Worm (Caenorhabditis elegans) whole organism, L4/young adult: Measurements from ENCODE around the gene K07E3.4.

Experiments used
- W03F9.2 ChIP-seq: fragments of 150-350 bp; optimal IDR thresholded peaks from 2 replicates; lab custom pipeline; 2014; ENCODE audit warnings: missing biosample characterization, missing genetic modification characterization
- dao-5 ChIP-seq: sonication (generic microtip); optimal IDR thresholded peaks from 2 replicates; lab custom pipeline; 2016; ENCODE audit warnings: missing genotype, missing genetic modification characterization, moderate library complexity, missing compliant biosample characterization
- him-1 ChIP-seq: sonication (generic microtip); optimal IDR thresholded peaks from 2 replicates; lab custom pipeline; 2016; ENCODE audit warnings: missing genotype, missing genetic modification reagents, missing genetic modification characterization, missing compliant biosample characterization

Gene K07E3.4

DNA sequence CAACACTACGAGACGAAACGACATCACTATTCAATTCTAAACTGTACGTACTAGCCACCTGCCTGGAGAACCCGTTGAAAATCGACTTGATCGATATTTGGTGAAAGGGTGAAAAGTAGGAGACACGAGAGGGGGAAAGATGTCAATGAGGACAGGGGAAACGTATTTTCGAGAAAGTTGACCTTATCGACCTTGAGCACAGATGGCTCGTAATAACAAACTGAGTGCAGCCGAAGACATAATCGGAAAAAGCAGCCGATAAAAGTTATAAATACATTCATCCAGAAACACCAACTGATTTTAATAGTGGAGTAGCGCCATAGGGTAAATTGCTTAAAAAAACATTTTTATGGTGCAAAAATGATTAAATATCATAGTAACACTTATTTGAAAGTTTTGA is 23.8 kb downstream of the K07E3.4 start:
- no peak for TF ChIP-seq him-1 (tag; lab: Kevin White, UChicago)

DNA sequence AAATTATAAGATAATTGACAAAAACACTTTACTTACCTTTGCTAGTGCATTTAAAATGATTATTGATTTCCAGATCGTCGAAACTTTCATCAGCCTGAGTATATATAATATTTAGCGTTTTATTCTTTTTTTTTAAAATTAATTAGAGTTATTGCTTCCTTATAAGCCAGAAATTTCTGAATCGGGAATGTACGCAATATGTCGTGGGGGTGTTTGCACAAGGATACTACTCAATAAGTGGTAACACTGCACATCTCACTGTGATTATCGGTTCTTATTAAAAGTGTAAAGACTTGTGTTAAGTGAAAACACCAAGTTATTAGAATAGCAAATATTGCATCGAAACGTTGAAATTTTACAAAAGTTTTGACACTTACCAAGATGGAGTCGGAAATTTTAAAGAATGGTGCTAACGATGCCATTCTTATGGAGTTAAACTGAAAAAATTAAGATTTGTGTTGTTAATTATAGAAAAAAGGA is 26.0 kb downstream of the K07E3.4 start, which contains the start of gene dim-1:
Gene dim-1, minus strand, starts transcription at position 430 of the 480 bp plus-strand sequence.
- TF ChIP-seq dao-5 (tag; lab: Kevin White, UChicago) = no peak
- no peak for TF ChIP-seq him-1 (tag; lab: Kevin White, UChicago)
- TF ChIP-seq W03F9.2 (tag; lab: Kevin White, UChicago) = no peak

ce11 chrX:8054478-8054877 is 29.3 kb downstream of the K07E3.4 start:
- TF ChIP-seq dao-5 (tag; lab: Kevin White, UChicago) (no peak), him-1 (tag; lab: Kevin White, UChicago) (no peak), W03F9.2 (tag; lab: Kevin White, UChicago) (no peak)

DNA sequence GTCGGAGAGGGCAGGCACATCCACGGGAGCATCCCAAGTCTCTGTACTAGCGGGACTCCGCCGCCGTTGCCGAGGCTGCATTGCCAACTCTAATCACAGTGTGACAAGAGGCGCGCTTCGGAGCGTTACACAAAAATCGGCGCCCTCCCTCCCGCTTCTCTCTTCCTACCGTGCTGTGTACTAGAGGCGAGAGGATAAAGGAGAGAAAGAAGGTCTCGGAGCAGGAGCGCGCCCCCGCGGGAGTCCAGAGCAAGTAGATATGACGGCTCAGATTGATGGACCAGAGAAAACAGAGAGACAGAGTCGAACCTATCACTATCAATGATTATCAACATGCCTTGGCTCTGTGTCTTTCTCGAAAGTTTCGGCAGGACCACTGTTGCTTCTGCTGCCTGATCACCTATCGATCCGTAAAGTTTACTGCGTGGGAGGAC is 30.8 kb downstream of the K07E3.4 start:
- no peak for TF ChIP-seq W03F9.2 (tag; lab: Kevin White, UChicago)
- no peak for TF ChIP-seq dao-5 (tag; lab: Kevin White, UChicago)
- no peak for TF ChIP-seq him-1 (tag; lab: Kevin White, UChicago)

- no peak for TF ChIP-seq him-1 (tag; lab: Kevin White, UChicago)
- TF ChIP-seq dao-5 (tag; lab: Kevin White, UChicago) = no peak
- TF ChIP-seq W03F9.2 (tag; lab: Kevin White, UChicago) = no peak
Observed at ce11 chrX:8052055-8052454, 31.8 kb downstream of the K07E3.4 start.

- TF ChIP-seq dao-5 (tag; lab: Kevin White, UChicago) (no peak), W03F9.2 (tag; lab: Kevin White, UChicago) (no peak), him-1 (tag; lab: Kevin White, UChicago) (no peak)
Observed at ce11 chrX:8048637-8049036, 35.2 kb downstream of the K07E3.4 start.

DNA sequence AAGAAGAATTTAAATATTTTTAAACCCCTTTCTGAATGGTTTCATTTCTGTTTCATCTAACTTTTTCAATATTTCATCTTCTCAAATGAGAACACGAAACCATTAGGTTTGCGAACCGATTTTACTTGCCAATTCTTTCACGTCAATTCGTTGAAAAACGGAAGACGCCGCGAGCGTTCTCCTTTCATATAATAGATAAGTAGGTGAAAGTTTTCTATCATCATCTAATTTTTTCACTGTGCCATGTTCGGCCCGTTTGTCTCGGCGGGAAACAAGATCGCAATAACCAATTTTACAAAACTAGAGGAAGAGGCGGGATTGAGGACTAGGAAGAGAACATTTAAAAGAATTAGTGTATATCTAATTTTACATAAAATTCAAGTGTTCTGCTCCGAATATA is 38.7 kb downstream of the K07E3.4 start, which contains the start of gene C18A11.4:
Gene C18A11.4, plus strand, starts transcription at position 367 of the 400 bp plus-strand sequence.
- TF ChIP-seq him-1 (tag; lab: Kevin White, UChicago) (no peak), W03F9.2 (tag; lab: Kevin White, UChicago) (no peak), dao-5 (tag; lab: Kevin White, UChicago) (no peak)

DNA sequence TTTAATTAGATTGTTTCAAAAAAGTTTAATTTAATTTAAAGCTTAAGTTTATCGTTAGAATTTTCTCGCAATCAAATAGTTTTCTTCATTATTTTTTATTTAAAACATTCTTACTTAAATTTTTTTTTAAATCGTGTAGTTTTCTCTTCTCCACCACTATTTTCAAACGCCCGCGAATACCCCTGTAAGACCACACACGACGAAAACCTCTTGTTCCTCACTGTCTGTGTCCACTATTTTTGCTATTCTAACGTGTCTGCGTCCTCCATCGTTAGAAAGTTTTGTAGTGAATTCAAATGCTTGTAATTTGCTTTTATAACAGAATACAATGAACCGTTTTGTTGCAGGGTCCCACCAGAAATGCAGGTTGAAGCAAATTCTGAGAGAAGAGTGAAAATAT is 42.9 kb downstream of the K07E3.4 start, which contains the start of gene xol-1:
Gene xol-1, plus strand, starts transcription at position 347 of the 400 bp plus-strand sequence.
- TF ChIP-seq him-1 (tag; lab: Kevin White, UChicago) = no peak
- no peak for TF ChIP-seq dao-5 (tag; lab: Kevin White, UChicago)

DNA sequence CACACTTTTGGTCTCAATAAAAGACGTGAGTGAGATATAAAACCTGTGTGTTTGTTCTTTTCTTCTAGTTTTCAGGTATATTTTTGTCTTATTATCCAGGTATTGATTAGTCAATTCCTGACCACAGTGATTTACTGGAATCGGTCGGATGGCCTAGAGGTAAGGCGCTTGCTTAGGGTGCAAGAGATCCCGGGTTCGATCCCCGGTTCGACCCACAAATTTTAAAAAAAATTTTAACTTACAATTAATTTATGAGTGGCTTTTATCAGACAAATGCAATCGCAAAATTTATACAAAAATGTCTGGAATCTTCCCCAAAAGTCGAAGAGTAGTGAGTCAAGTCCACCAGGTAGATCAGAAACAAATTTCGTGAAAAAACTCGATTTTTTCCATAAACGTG is 46.5 kb downstream of the K07E3.4 start:
- TF ChIP-seq W03F9.2 (tag; lab: Kevin White, UChicago) (no peak), him-1 (tag; lab: Kevin White, UChicago) (no peak), dao-5 (tag; lab: Kevin White, UChicago) (no peak)

DNA sequence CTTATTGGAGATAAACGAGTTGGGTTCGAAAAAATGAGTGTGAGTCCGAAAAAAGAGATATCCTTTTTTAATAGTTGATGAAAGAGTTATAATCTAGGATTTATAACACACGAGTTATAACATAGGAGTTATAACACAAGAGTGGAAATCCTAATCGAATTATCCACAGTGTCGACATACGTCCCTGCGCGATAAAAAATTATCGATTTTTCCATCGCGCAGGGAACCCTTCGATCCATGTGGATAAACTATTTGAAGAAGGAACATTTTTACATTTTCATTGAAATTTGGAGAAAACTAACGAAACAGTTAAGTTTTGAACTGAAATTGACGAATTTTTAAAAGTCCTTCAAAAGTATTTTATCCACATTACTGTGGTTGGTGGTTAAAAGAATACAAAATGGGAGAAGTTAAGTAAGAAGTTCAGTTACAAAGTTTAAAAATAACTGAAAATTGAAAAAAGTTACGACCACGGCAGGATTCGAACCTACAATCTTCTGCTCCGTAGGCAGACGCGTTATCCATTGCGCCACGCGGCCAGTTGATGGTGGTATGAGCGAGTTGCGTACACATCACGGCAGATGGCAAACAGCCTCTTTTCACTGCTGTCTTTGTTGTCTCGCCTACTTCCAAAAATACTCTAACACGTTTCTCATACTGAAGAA is 47.5 kb downstream of the K07E3.4 start:
- TF ChIP-seq W03F9.2 (tag; lab: Kevin White, UChicago) (peak; percentile 97), dao-5 (tag; lab: Kevin White, UChicago) (peak; percentile 88), him-1 (tag; lab: Kevin White, UChicago) (peak; percentile 99)
